Fruit fly (Drosophila melanogaster): ENCODE measurements around the gene CG15602.

DNA sequence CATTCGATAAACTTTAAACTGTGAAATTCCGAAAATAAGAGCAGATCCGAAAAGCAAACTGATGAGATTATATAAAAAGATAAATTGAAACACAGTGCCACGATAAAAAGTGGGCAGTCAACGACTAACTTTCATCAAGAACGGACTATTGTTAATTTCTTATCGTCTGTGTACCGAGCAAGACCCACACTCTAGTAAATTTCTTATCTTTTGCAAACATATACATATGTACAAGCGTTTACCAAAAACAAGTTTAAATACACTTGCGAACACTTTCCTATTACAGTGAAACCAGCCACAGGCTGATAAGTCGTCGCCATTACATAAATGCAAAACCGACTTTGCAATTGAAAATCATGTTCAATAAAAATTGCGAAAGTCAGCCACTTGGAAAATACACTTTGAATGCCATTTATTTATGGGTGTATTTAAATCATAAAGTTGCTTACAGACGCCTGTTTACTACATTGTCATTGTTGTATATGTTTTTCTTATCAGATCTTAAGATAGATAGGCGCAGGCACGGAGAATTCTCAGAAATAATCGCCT lies 40.5 kb upstream of the CG15602 start:
- no peak for TF ChIP-seq Hr78 (GFP tag; optimal IDR thresholded peaks at IDR 0.05)
- no peak for TF ChIP-seq pan (optimal IDR thresholded peaks at IDR 0.05)
- TF ChIP-seq ey (GFP tag; optimal IDR thresholded peaks at IDR 0.05): no peak
- no peak for TF ChIP-seq Jra (GFP tag; optimal IDR thresholded peaks at IDR 0.05)
- TF ChIP-seq sage (GFP tag; optimal IDR thresholded peaks at IDR 0.05): no peak
- no peak for TF ChIP-seq Hr83 (GFP tag; optimal IDR thresholded peaks at IDR 0.05; ENCODE audit: poor library complexity, severe bottlenecking)
- no peak for TF ChIP-seq GATAd (GFP tag; optimal IDR thresholded peaks at IDR 0.05)
- TF ChIP-seq jim (GFP tag; optimal IDR thresholded peaks at IDR 0.05): no peak
